Worm (Caenorhabditis elegans) whole organism, young adult: ENCODE data around the gene F44D12.19.

ENCODE experiments used
- C17E4.6 ChIP-seq: fragments of 200-800 bp; sonication (Bioruptor generic); IDR thresholded peaks from 2 replicates; pipeline ENCODE4 v1.3.6; 2022; ENCODE audit warnings: missing genetic modification reagents, missing genetic modification characterization, missing compliant biosample characterization
- F57A8.1 ChIP-seq: fragments of 200-800 bp; sonication (Bioruptor generic); optimal IDR thresholded peaks from 2 replicates; lab custom pipeline; 2018; ENCODE audit warnings: mild to moderate bottlenecking, missing genetic modification characterization, moderate library complexity, missing compliant biosample characterization
- Y56A3A.18 ChIP-seq: fragments of 200-800 bp; sonication (Bioruptor generic); IDR thresholded peaks from 2 replicates; pipeline ENCODE4 v1.3.6; 2022; ENCODE audit warnings: missing genetic modification reagents, missing genetic modification characterization, missing compliant biosample characterization
- Y67H2A.10 ChIP-seq: fragments of 200-800 bp; sonication (Bioruptor generic); conservative IDR thresholded peaks from 2 replicates; pipeline ENCODE4 v1.3.6; 2022; ENCODE audit warnings: missing genetic modification reagents, missing genetic modification characterization, missing compliant biosample characterization
- Y79H2A.3 ChIP-seq: fragments of 200-800 bp; sonication (Bioruptor generic); conservative IDR thresholded peaks from 2 replicates; pipeline ENCODE4 v1.3.6; 2022; ENCODE audit warnings: missing genetic modification reagents, missing genetic modification characterization, missing compliant biosample characterization
- ama-1 ChIP-seq, 3 experiments: fragments of 150-350 bp in 1 of 3; sonication (generic microtip) in 2 of 3; optimal IDR thresholded peaks; 2 replicates each; lab custom pipeline; 2014 to 2018; ENCODE audit warnings: missing biosample characterization in 2 of 3, missing genetic modification characterization in 2 of 3, missing genetic modification reagents in 2 of 3
- aptf-3 ChIP-seq: fragments of 200-800 bp; sonication (Bioruptor generic); IDR thresholded peaks from 2 replicates; pipeline ENCODE4 v1.3.6; 2022; ENCODE audit warnings: missing genetic modification characterization, missing compliant biosample characterization
- bed-1 ChIP-seq: fragments of 200-800 bp; sonication (Bioruptor generic); IDR thresholded peaks from 2 replicates; pipeline ENCODE4 v1.3.6; 2022; ENCODE audit warnings: missing genetic modification reagents, missing genetic modification characterization, missing compliant biosample characterization
- cebp-1 ChIP-seq, 2 experiments: fragments of 200-800 bp in 1 of 2; sonication (Bioruptor generic) in 1 of 2; sonication (generic microtip) in 1 of 2; IDR thresholded peaks in 1 of 2; optimal IDR thresholded peaks in 1 of 2; 2 replicates each; pipeline versions ENCODE4 v1.3.6 to Lab custom; 2017 to 2022; ENCODE audit warnings: missing compliant biosample characterization in 2 of 2, missing genetic modification characterization in 2 of 2, mild to moderate bottlenecking in 1 of 2, missing genetic modification reagents in 1 of 2, moderate library complexity in 1 of 2
- dox-1 ChIP-seq: fragments of 200-800 bp; sonication (Bioruptor generic); IDR thresholded peaks from 2 replicates; pipeline ENCODE4 v1.3.6; 2022; ENCODE audit warnings: missing genetic modification reagents, missing genetic modification characterization, missing compliant biosample characterization
- ets-4 ChIP-seq: fragments of 200-800 bp; sonication (Bioruptor generic); optimal IDR thresholded peaks from 2 replicates; lab custom pipeline; 2018; ENCODE audit warnings: mild to moderate bottlenecking, missing genetic modification characterization, missing compliant biosample characterization
- hmg-1.2 ChIP-seq: fragments of 200-800 bp; sonication (Bioruptor generic); IDR thresholded peaks from 2 replicates; pipeline ENCODE4 v1.3.6; 2022; ENCODE audit warnings: missing genetic modification reagents, missing genetic modification characterization, missing compliant biosample characterization
- hrde-1 ChIP-seq: sonication (generic microtip); optimal IDR thresholded peaks from 2 replicates; lab custom pipeline; 2016; ENCODE audit warnings: missing genetic modification characterization, mild to moderate bottlenecking, missing compliant biosample characterization, moderate library complexity, missing genotype, missing genetic modification reagents, borderline replicate concordance
- lag-1 ChIP-seq: fragments of 200-800 bp; sonication (Bioruptor generic); IDR thresholded peaks from 2 replicates; pipeline ENCODE4 v1.3.6; 2022; ENCODE audit warnings: missing genetic modification reagents, missing genetic modification characterization, missing compliant biosample characterization
- lsl-1 ChIP-seq: fragments of 200-800 bp; sonication (Bioruptor generic); optimal IDR thresholded peaks from 2 replicates; lab custom pipeline; 2018; ENCODE audit warnings: mild to moderate bottlenecking, missing genetic modification characterization, moderate library complexity, missing compliant biosample characterization
- madf-8 ChIP-seq: fragments of 200-800 bp; sonication (Bioruptor generic); conservative IDR thresholded peaks from 2 replicates; pipeline ENCODE4 v1.3.6; 2022; ENCODE audit warnings: missing genetic modification reagents, missing genetic modification characterization, missing compliant biosample characterization
- nfya-2 ChIP-seq: fragments of 200-800 bp; sonication (Bioruptor generic); IDR thresholded peaks from 2 replicates; pipeline ENCODE4 v1.3.6; 2022; ENCODE audit warnings: missing genetic modification reagents, missing genetic modification characterization, missing compliant biosample characterization
- nfyb-1 ChIP-seq: fragments of 200-800 bp; sonication (Bioruptor generic); IDR thresholded peaks from 2 replicates; pipeline ENCODE4 v1.3.6; 2022; ENCODE audit warnings: missing genetic modification reagents, missing genetic modification characterization, missing compliant biosample characterization
- nhr-80 ChIP-seq: sonication (generic microtip); optimal IDR thresholded peaks from 2 replicates; lab custom pipeline; 2016; ENCODE audit warnings: missing genetic modification characterization, missing compliant biosample characterization
- repo-1 ChIP-seq: sonication (generic microtip); optimal IDR thresholded peaks from 2 replicates; lab custom pipeline; 2017; ENCODE audit warnings: mild to moderate bottlenecking, missing genetic modification characterization, missing compliant biosample characterization
- sea-2 ChIP-seq: fragments of 200-800 bp; sonication (Bioruptor generic); IDR thresholded peaks from 2 replicates; pipeline ENCODE4 v1.3.6; 2022; ENCODE audit warnings: missing genetic modification characterization, missing compliant biosample characterization
- snpc-3.4 ChIP-seq: sonication (generic microtip); optimal IDR thresholded peaks from 2 replicates; lab custom pipeline; 2017; ENCODE audit warnings: missing genetic modification characterization, mild to moderate bottlenecking, missing compliant biosample characterization, antibody characterized with exemption, moderate library complexity, missing genotype, missing genetic modification reagents
- snpc-4 ChIP-seq, 5 experiments: fragments of 150-350 bp in 1 of 5; sonication (generic microtip) in 4 of 5; optimal IDR thresholded peaks; 2 replicates each; lab custom pipeline; 2014 to 2018; ENCODE audit warnings: missing genetic modification characterization in 5 of 5, missing biosample characterization in 3 of 5, antibody characterized with exemption in 2 of 5, mild to moderate bottlenecking in 2 of 5, missing compliant biosample characterization in 2 of 5, missing genotype in 2 of 5, moderate library complexity in 2 of 5, missing genetic modification reagents in 1 of 5
- tbx-9 ChIP-seq: sonication (generic microtip); optimal IDR thresholded peaks from 2 replicates; lab custom pipeline; 2016; ENCODE audit warnings: borderline replicate concordance, missing genetic modification characterization, inconsistent platforms, missing compliant biosample characterization
- unc-130 ChIP-seq: sonication (generic microtip); optimal IDR thresholded peaks from 2 replicates; lab custom pipeline; 2016; ENCODE audit warnings: missing genetic modification reagents, missing genetic modification characterization, missing compliant biosample characterization
- zfh-2 ChIP-seq: fragments of 200-800 bp; sonication (Bioruptor generic); conservative IDR thresholded peaks from 2 replicates; pipeline ENCODE4 v1.3.6; 2022; ENCODE audit warnings: missing genetic modification reagents, missing genetic modification characterization, missing compliant biosample characterization
- ztf-26 ChIP-seq: sonication (generic microtip); optimal IDR thresholded peaks from 2 replicates; lab custom pipeline; 2017; ENCODE audit warnings: missing genetic modification characterization, missing compliant biosample characterization
- ztf-6 ChIP-seq: fragments of 200-800 bp; sonication (Bioruptor generic); IDR thresholded peaks from 2 replicates; pipeline ENCODE4 v1.3.6; 2022; ENCODE audit warnings: missing genetic modification reagents, missing genetic modification characterization, missing compliant biosample characterization

F44D12.19 gene

ce11 chrIV:10003372-10003771 lies 18.0 kb upstream of the F44D12.19 start, which contains the start of the genes C47E12.2 and sars-1:
Gene C47E12.2 (minus strand): TSS chrIV:10003502.
Gene sars-1 (plus strand): TSS chrIV:10003726.
- TF ChIP-seq snpc-4 (GFP tag; optimal IDR thresholded peaks at IDR 0.05; lab: Kevin White, UChicago) (no peak), snpc-4 (tag; optimal IDR thresholded peaks at IDR 0.05; lab: Kevin White, UChicago) (peak in 1 of 4 experiments; percentile 16), lsl-1 (GFP tag; lab: Kevin White, UChicago) (peak; percentile 51), cebp-1 (GFP tag; IDR thresholded peaks at IDR 0.05; lab: Robert Waterston, UW) (no peak; the same call in 1 of the 2 replicates), cebp-1 (tag; optimal IDR thresholded peaks at IDR 0.05; lab: Kevin White, UChicago) (peak; percentile 73), ztf-6 (GFP tag; lab: Robert Waterston, UW) (no peak), nfyb-1 (GFP tag; lab: Robert Waterston, UW) (no peak)

DNA sequence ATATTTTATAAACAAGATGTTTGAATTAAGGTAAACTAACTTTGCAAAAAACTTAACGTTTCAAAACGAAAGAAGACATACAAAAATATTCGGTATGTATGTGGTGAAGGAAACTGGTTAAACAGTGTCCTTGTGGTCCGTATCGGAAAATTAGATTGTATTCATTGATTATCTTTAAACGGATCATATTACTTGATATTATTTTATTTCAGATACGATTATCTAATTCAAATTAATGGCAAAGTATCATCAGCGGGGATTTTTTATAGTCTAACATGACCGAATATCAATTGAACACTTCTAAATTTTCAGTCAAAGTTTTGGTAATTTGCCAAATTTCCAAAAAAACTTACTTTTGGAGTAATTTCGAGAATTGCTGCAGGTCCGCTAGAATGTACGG lies 14.6 kb upstream of the F44D12.19 start, which contains the start of gene C47E12.13:
TSS of gene C47E12.13 (minus strand) at position 101 of the 400 bp plus-strand sequence.
- TF ChIP-seq nhr-80 (tag; lab: Kevin White, UChicago), result no peak
- no peak for TF ChIP-seq madf-8 (GFP tag; lab: Robert Waterston, UW)
- TF ChIP-seq Y79H2A.3 (GFP tag; lab: Robert Waterston, UW), result no peak
- no peak for TF ChIP-seq aptf-3
- TF ChIP-seq tbx-9 (tag; lab: Kevin White, UChicago), result no peak
- TF ChIP-seq ztf-26 (tag; lab: Kevin White, UChicago), result no peak
- no peak for TF ChIP-seq ama-1 (optimal IDR thresholded peaks at IDR 0.05; lab: Kevin White, UChicago)
- TF ChIP-seq ama-1 (GFP tag; optimal IDR thresholded peaks at IDR 0.05; lab: Kevin White, UChicago), result no peak

ce11 chrIV:10007758-10008157 lies 13.6 kb upstream of the F44D12.19 start:
- TF ChIP-seq nhr-80 (tag; lab: Kevin White, UChicago), result peak; percentile 26
- TF ChIP-seq hmg-1.2 (GFP tag; lab: Robert Waterston, UW), result peak; percentile 54; the same call in 1 of the 2 replicates
- no peak for TF ChIP-seq sea-2 (GFP tag; lab: Robert Waterston, UW)

DNA sequence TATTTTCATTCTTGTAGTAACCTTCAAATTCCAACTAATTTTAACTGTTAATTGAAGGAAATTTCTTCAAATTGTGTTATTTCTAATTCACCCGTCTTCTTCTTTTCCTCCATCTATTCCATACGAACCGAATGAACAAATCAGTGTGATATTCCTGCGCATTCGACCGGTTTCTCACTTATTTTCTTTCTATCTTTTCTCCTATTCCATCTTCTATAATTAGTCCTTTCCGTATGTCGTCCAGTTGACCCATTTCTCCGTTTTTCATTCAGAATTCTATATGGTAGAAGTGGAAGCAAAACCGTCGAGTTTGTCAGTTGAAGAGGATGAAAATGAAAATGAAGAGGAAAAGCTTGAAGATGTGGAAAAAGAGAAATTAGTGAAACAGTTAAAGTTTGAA lies 11.8 kb upstream of the F44D12.19 start, which contains the start of gene magu-4:
TSS of gene magu-4 (plus strand) at position 218 of the 400 bp plus-strand sequence.
- TF ChIP-seq repo-1, result no peak
- TF ChIP-seq F57A8.1 (GFP tag; lab: Kevin White, UChicago), result no peak
- no peak for TF ChIP-seq ztf-26 (tag; lab: Kevin White, UChicago)
- TF ChIP-seq Y67H2A.10 (GFP tag; lab: Robert Waterston, UW), result no peak
- TF ChIP-seq ztf-6 (GFP tag; lab: Robert Waterston, UW), result no peak
- no peak for TF ChIP-seq ets-4
- no peak for TF ChIP-seq C17E4.6 (GFP tag; lab: Robert Waterston, UW)
- no peak for TF ChIP-seq bed-1 (GFP tag; lab: Robert Waterston, UW)
- TF ChIP-seq Y56A3A.18 (GFP tag; lab: Robert Waterston, UW), result no peak

- TF ChIP-seq snpc-3.4 (tag; lab: Kevin White, UChicago), result no peak
- no peak for TF ChIP-seq zfh-2
- TF ChIP-seq aptf-3, result no peak
- TF ChIP-seq dox-1 (GFP tag; lab: Robert Waterston, UW), result no peak
- no peak for TF ChIP-seq lag-1 (GFP tag; lab: Robert Waterston, UW)
- TF ChIP-seq hrde-1 (tag; lab: Kevin White, UChicago), result no peak
- TF ChIP-seq nfya-2, result no peak
- TF ChIP-seq ztf-26 (tag; lab: Kevin White, UChicago), result no peak
- no peak for TF ChIP-seq unc-130
These were observed 4.4 kb upstream of the F44D12.19 start, which contains the start of gene ent-7 for ce11 chrIV:10016977-10017376. Gene ent-7 (plus strand): TSS chrIV:10017277.
